Worm (Caenorhabditis elegans) whole organism, L3 larva: Measurements from ENCODE around the gene E02H1.6.

Source experiments
- ZK546.5 ChIP-seq: sonication (generic microtip); optimal IDR thresholded peaks from 2 replicates; lab custom pipeline; 2017; ENCODE audit warnings: missing biosample characterization, missing genetic modification characterization
- ceh-82 ChIP-seq: fragments of 150-350 bp; optimal IDR thresholded peaks from 2 replicates; lab custom pipeline; 2014; ENCODE audit warnings: missing biosample characterization, missing genetic modification characterization
- daf-12 ChIP-seq: fragments of 150-350 bp; optimal IDR thresholded peaks from 2 replicates; lab custom pipeline; 2014; ENCODE audit warnings: missing biosample characterization, missing genetic modification reagents, missing genetic modification characterization
- egl-27 ChIP-seq: sonication (generic microtip); optimal IDR thresholded peaks from 4 replicates; lab custom pipeline; 2017; ENCODE audit warnings: missing biosample characterization, missing genetic modification reagents, missing genetic modification characterization
- elt-3 ChIP-seq, 3 experiments: fragments of 150-350 bp in 1 of 3; sonication (generic microtip) in 2 of 3; optimal IDR thresholded peaks; 2 replicates in 2 of 3; 4 replicates in 1 of 3; lab custom pipeline; 2014 to 2017; ENCODE audit warnings: missing biosample characterization in 3 of 3, missing genetic modification characterization in 3 of 3
- fkh-10 ChIP-seq: sonication (generic microtip); optimal IDR thresholded peaks from 2 replicates; lab custom pipeline; 2017; ENCODE audit warnings: missing biosample characterization, missing genetic modification reagents, missing genetic modification characterization
- fos-1 ChIP-seq: fragments of 150-350 bp; optimal IDR thresholded peaks from 2 replicates; lab custom pipeline; 2014; ENCODE audit warnings: missing biosample characterization, missing genetic modification characterization
- jun-1 ChIP-seq: fragments of 150-350 bp; optimal IDR thresholded peaks from 2 replicates; lab custom pipeline; 2014; ENCODE audit warnings: missing biosample characterization, missing genetic modification reagents, missing genetic modification characterization
- lsy-12 ChIP-seq: sonication (generic microtip); optimal IDR thresholded peaks from 2 replicates; lab custom pipeline; 2016; ENCODE audit warnings: mild to moderate bottlenecking, missing genetic modification characterization, missing compliant biosample characterization
- nfya-1 ChIP-seq: sonication (generic microtip); optimal IDR thresholded peaks from 2 replicates; lab custom pipeline; 2017; ENCODE audit warnings: missing genetic modification characterization, mild to moderate bottlenecking, missing compliant biosample characterization, antibody characterized with exemption, moderate library complexity; ENCODE audit not compliant: insufficient read depth
- nhr-12 ChIP-seq: fragments of 150-350 bp; optimal IDR thresholded peaks from 2 replicates; lab custom pipeline; 2014; ENCODE audit warnings: missing biosample characterization, missing genetic modification characterization
- nhr-76 ChIP-seq: fragments of 150-350 bp; sonication (generic microtip); optimal IDR thresholded peaks from 5 replicates; lab custom pipeline; 2014; ENCODE audit warnings: missing biosample characterization, missing genetic modification characterization
- ztf-11 ChIP-seq: fragments of 150-350 bp; optimal IDR thresholded peaks from 2 replicates; lab custom pipeline; 2014; ENCODE audit warnings: missing biosample characterization, missing genetic modification characterization
- ztf-4 ChIP-seq: fragments of 150-350 bp; optimal IDR thresholded peaks from 2 replicates; lab custom pipeline; 2014; ENCODE audit warnings: missing biosample characterization, missing genetic modification characterization

DNA sequence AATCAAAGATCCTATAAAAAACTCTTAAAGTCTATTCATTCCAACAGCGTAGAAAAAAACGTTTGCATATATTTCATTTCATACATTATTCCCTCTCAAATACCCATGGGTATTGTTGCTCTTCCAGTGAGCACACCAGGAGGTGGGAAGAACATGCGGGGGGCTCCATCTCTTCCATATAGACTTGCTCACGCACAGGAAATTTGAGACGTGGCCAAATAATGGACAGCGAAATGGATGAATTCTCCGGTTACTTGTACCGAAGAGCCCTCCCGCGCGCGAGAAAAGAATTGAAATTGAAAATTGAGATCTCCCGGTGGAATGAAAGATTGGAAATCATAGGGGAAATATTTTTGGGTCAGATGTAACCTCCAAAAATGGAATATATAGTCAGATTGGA is 18.9 kb upstream of the E02H1.6 start:
- TF ChIP-seq lsy-12 (tag; lab: Kevin White, UChicago) (no peak), nfya-1 (tag; lab: Kevin White, UChicago) (no peak), ztf-11 (tag; lab: Kevin White, UChicago) (no peak), nhr-12 (tag; lab: Kevin White, UChicago) (no peak), ceh-82 (no peak), ZK546.5 (tag; lab: Kevin White, UChicago) (no peak), daf-12 (tag; lab: Kevin White, UChicago) (no peak), elt-3 (tag; optimal IDR thresholded peaks at IDR 0.05; lab: Kevin White, UChicago) (no peak), fos-1 (no peak), ztf-4 (tag; lab: Kevin White, UChicago) (no peak), egl-27 (tag; lab: Kevin White, UChicago) (no peak), fkh-10 (GFP tag; lab: Kevin White, UChicago) (no peak), jun-1 (tag; lab: Kevin White, UChicago) (no peak), nhr-76 (tag; lab: Kevin White, UChicago) (no peak)
